Fruit fly (Drosophila melanogaster): Measurements from ENCODE around the gene CG33272.

The CG33272 gene

dm6 chr3L:11552996-11553671 is 42.7 kb upstream of the CG33272 start (continued):
- TF ChIP-seq CG13775 (GFP tag; optimal IDR thresholded peaks at IDR 0.05) (no peak), CG1792 (GFP tag; optimal IDR thresholded peaks at IDR 0.05) (no peak), CG10979 (tag; optimal IDR thresholded peaks at IDR 0.05) (no peak), dimm (GFP tag; IDR thresholded peaks at IDR 0.05) (no peak), CG6654 (GFP tag; optimal IDR thresholded peaks at IDR 0.05) (no peak), CG31365 (tag; optimal IDR thresholded peaks at IDR 0.05) (peak; percentile 32), Meics (GFP tag; optimal IDR thresholded peaks at IDR 0.05) (no peak), CG9727 (GFP tag; optimal IDR thresholded peaks at IDR 0.05) (peak; percentile 50), nerfin-1 (tag; optimal IDR thresholded peaks at IDR 0.05) (peak; percentile 69), Chrac-16 (GFP tag; optimal IDR thresholded peaks at IDR 0.05) (no peak), mld (GFP tag; IDR thresholded peaks at IDR 0.05; ENCODE audit: partially characterized antibody) (peak; percentile 63; the same call in 1 of the 3 replicates), CG15479 (GFP tag; optimal IDR thresholded peaks at IDR 0.05) (peak; percentile 78), CG17912 (GFP tag; optimal IDR thresholded peaks at IDR 0.05) (peak; percentile 7), B-H2 (GFP tag; optimal IDR thresholded peaks at IDR 0.05) (no peak), az2 (GFP tag; optimal IDR thresholded peaks at IDR 0.05) (no peak), CG17568 (GFP tag; optimal IDR thresholded peaks at IDR 0.05) (no peak), CG4282 (GFP tag; optimal IDR thresholded peaks at IDR 0.05) (peak; percentile 9), CG2199 (GFP tag; IDR thresholded peaks at IDR 0.05) (peak; percentile 74; the same call in 1 of the 3 replicates), zf30C (GFP tag; optimal IDR thresholded peaks at IDR 0.05) (peak; percentile 77), CG13123 (GFP tag; optimal IDR thresholded peaks at IDR 0.05) (no peak), CG1602 (GFP tag; optimal IDR thresholded peaks at IDR 0.05) (no peak), Hmr (GFP tag; optimal IDR thresholded peaks at IDR 0.05) (peak; percentile 63), BtbVII (GFP tag; optimal IDR thresholded peaks at IDR 0.05) (peak; percentile 59), zfh1 (GFP tag; IDR thresholded peaks at IDR 0.05) (no peak), CG12769 (tag; optimal IDR thresholded peaks at IDR 0.05) (peak; percentile 61), HmgD (GFP tag; optimal IDR thresholded peaks at IDR 0.05) (peak; percentile 20), Hand (GFP tag; optimal IDR thresholded peaks at IDR 0.05) (peak; percentile 72), CG7987 (GFP tag; optimal IDR thresholded peaks at IDR 0.05) (no peak), CG31224 (GFP tag; IDR thresholded peaks at IDR 0.05) (no peak), CG16815 (GFP tag; optimal IDR thresholded peaks at IDR 0.05) (no peak), CG15269 (tag; optimal IDR thresholded peaks at IDR 0.05) (peak; percentile 49), dati (GFP tag; IDR thresholded peaks at IDR 0.05) (no peak), slbo (GFP tag; IDR thresholded peaks at IDR 0.05) (peak; percentile 29; the same call in 1 of the 2 replicates), toy (GFP tag; IDR thresholded peaks at IDR 0.05) (0 out of 2 replicates have a peak, but pooled peaks have one; percentile 6), D19A (tag; optimal IDR thresholded peaks at IDR 0.05) (no peak), CG17802 (tag; optimal IDR thresholded peaks at IDR 0.05) (no peak), ab (GFP tag; optimal IDR thresholded peaks at IDR 0.05) (no peak), CG6683 (GFP tag; optimal IDR thresholded peaks at IDR 0.05) (peak; percentile 39), H2.0 (GFP tag; IDR thresholded peaks at IDR 0.05) (no peak), tll (GFP tag; optimal IDR thresholded peaks at IDR 0.05) (no peak), dmrt99B (tag; optimal IDR thresholded peaks at IDR 0.05) (no peak), CG17359 (tag; optimal IDR thresholded peaks at IDR 0.05) (peak; percentile 44), CG6854 (GFP tag; optimal IDR thresholded peaks at IDR 0.05) (peak; percentile 29), Tbp (GFP tag; optimal IDR thresholded peaks at IDR 0.05) (peak; percentile 18), yki (optimal IDR thresholded peaks at IDR 0.05) (peak; percentile 96), CG6689 (GFP tag; IDR thresholded peaks at IDR 0.05) (0 out of 2 replicates have a peak, but pooled peaks have one; percentile 34), HmgZ (tag; optimal IDR thresholded peaks at IDR 0.05) (peak; percentile 86), CG6175 (GFP tag; IDR thresholded peaks at IDR 0.05) (peak; percentile 97), Bteb2 (GFP tag; optimal IDR thresholded peaks at IDR 0.05) (no peak), CG1233 (GFP tag; optimal IDR thresholded peaks at IDR 0.05) (no peak)
